Fruit fly (Drosophila melanogaster): ENCODE results near the gene Pli.
A peak's percentile ranks its signal among the peaks of the same experiment; 100 is the strongest.

Pli gene

dm6 chr3R:23887096-23887421, 2.8 kb downstream of the Pli start (continued):
- TF ChIP-seq gem (tag; optimal IDR thresholded peaks at IDR 0.05) = peak; percentile 98
- peak; percentile 61 for TF ChIP-seq pum (GFP tag; optimal IDR thresholded peaks at IDR 0.05)
- peak; percentile 95 for TF ChIP-seq croc (GFP tag; conservative IDR thresholded peaks at IDR 0.05)
- TF ChIP-seq Gug (GFP tag; IDR thresholded peaks at IDR 0.05) = peak; percentile 89
- TF ChIP-seq Poxn (GFP tag; IDR thresholded peaks at IDR 0.05) = no peak
- peak; percentile 78 for TF ChIP-seq CrebB (tag; optimal IDR thresholded peaks at IDR 0.05)
- TF ChIP-seq CG4854 (GFP tag; optimal IDR thresholded peaks at IDR 0.05) = peak; percentile 61
- peak; percentile 90 for TF ChIP-seq lab (GFP tag; optimal IDR thresholded peaks at IDR 0.05)
- TF ChIP-seq CG12104 (GFP tag; optimal IDR thresholded peaks at IDR 0.05) = peak; percentile 88
- peak; percentile 72 for TF ChIP-seq YL-1 (GFP tag; optimal IDR thresholded peaks at IDR 0.05)
- no peak for TF ChIP-seq mirr (GFP tag; optimal IDR thresholded peaks at IDR 0.05)
- TF ChIP-seq CG4820 (GFP tag; optimal IDR thresholded peaks at IDR 0.05) = peak; percentile 91
- peak; percentile 93 for TF ChIP-seq Ptx1 (GFP tag; IDR thresholded peaks at IDR 0.05)
- peak; percentile 58 for TF ChIP-seq CG15514 (GFP tag; optimal IDR thresholded peaks at IDR 0.05)
- TF ChIP-seq fu2 (GFP tag; optimal IDR thresholded peaks at IDR 0.05) = no peak
- peak; percentile 58; the same call in 1 of the 3 replicates for TF ChIP-seq CG6175 (GFP tag; IDR thresholded peaks at IDR 0.05)
- peak; percentile 86 for TF ChIP-seq CG6813 (GFP tag; optimal IDR thresholded peaks at IDR 0.05)
- TF ChIP-seq CG32532 (GFP tag; IDR thresholded peaks at IDR 0.05) = peak; percentile 84
- TF ChIP-seq CG15073 (GFP tag; optimal IDR thresholded peaks at IDR 0.05) = peak; percentile 45
- peak; percentile 95 for TF ChIP-seq unpg (GFP tag; optimal IDR thresholded peaks at IDR 0.05)
- TF ChIP-seq gro (GFP tag; optimal IDR thresholded peaks at IDR 0.05) = no peak
- peak; percentile 86 for TF ChIP-seq NfI (GFP tag; optimal IDR thresholded peaks at IDR 0.05)
- TF ChIP-seq CG3995 (GFP tag; optimal IDR thresholded peaks at IDR 0.05) = no peak
- TF ChIP-seq CG7786 (GFP tag; optimal IDR thresholded peaks at IDR 0.05) = no peak
- peak; percentile 32 for TF ChIP-seq schlank (tag; optimal IDR thresholded peaks at IDR 0.05)
- no peak for TF ChIP-seq vnd (GFP tag; IDR thresholded peaks at IDR 0.05; ENCODE audit: partially characterized antibody)
- TF ChIP-seq Spps (tag; optimal IDR thresholded peaks at IDR 0.05) = peak; percentile 97
- peak; percentile 88 for TF ChIP-seq CG2889 (GFP tag; IDR thresholded peaks at IDR 0.05)
- no peak for TF ChIP-seq ham (GFP tag; IDR thresholded peaks at IDR 0.05)
- TF ChIP-seq Xrp1 (GFP tag; IDR thresholded peaks at IDR 0.05) = peak; percentile 98
- TF ChIP-seq CG9797 (GFP tag; optimal IDR thresholded peaks at IDR 0.05) = peak; percentile 16
- peak; percentile 88 for TF ChIP-seq CG8359 (GFP tag; optimal IDR thresholded peaks at IDR 0.05; ENCODE audit: borderline replicate concordance)
- TF ChIP-seq CG12942 (GFP tag; optimal IDR thresholded peaks at IDR 0.05) = peak; percentile 84
- TF ChIP-seq CG12071 (GFP tag; optimal IDR thresholded peaks at IDR 0.05) = peak; percentile 68
- TF ChIP-seq CG7839 (tag; optimal IDR thresholded peaks at IDR 0.05) = peak; percentile 95
- peak; percentile 69 for TF ChIP-seq tup (GFP tag; optimal IDR thresholded peaks at IDR 0.05)
- peak; percentile 86 for TF ChIP-seq Aef1 (GFP tag; IDR thresholded peaks at IDR 0.05)
- peak; percentile 82 for TF ChIP-seq Gsc (GFP tag; IDR thresholded peaks at IDR 0.05)
- 0 out of 3 replicates have a peak, but pooled peaks have one; percentile 46 for TF ChIP-seq Dbx (GFP tag; IDR thresholded peaks at IDR 0.05)
- TF ChIP-seq Asciz (GFP tag; optimal IDR thresholded peaks at IDR 0.05) = peak; percentile 92
- TF ChIP-seq ttk (GFP tag; IDR thresholded peaks at IDR 0.05) = peak; percentile 94
- TF ChIP-seq fru (optimal IDR thresholded peaks at IDR 0.05) = no peak
- TF ChIP-seq Vsx1 (GFP tag; optimal IDR thresholded peaks at IDR 0.05) = peak; percentile 79
- TF ChIP-seq ato (GFP tag; IDR thresholded peaks at IDR 0.05; ENCODE audit: partially characterized antibody) = no peak
- TF ChIP-seq psq (GFP tag; optimal IDR thresholded peaks at IDR 0.05) = peak; percentile 84
- peak; percentile 85 for TF ChIP-seq Ada2b (GFP tag; IDR thresholded peaks at IDR 0.05)
- peak; percentile 74 for TF ChIP-seq E2f2 (GFP tag; IDR thresholded peaks at IDR 0.05)
- TF ChIP-seq Myb (GFP tag; optimal IDR thresholded peaks at IDR 0.05) = no peak
- no peak for TF ChIP-seq CG10543 (GFP tag; optimal IDR thresholded peaks at IDR 0.05)
- no peak for TF ChIP-seq sna (GFP tag; IDR thresholded peaks at IDR 0.05; ENCODE audit: partially characterized antibody)
- TF ChIP-seq CG31441 (GFP tag; IDR thresholded peaks at IDR 0.05) = peak; percentile 91
- peak; percentile 92 for TF ChIP-seq CG1024 (GFP tag; IDR thresholded peaks at IDR 0.05)

Measured in whole organism, embryonic.